Fruit fly (Drosophila melanogaster) whole organism, embryonic: Measurements from ENCODE around the gene Pax.

Experiments
- ATbp ChIP-seq: fragments of 200-800 bp; sonication (Bioruptor generic); optimal IDR thresholded peaks from 2 replicates; lab custom pipeline; 2017; ENCODE audit warnings: missing biosample characterization, mild to moderate bottlenecking, missing genetic modification characterization, missing genetic modification reagents
- Antp ChIP-seq: fragments of 200-800 bp; sonication (Bioruptor generic); optimal IDR thresholded peaks from 3 replicates; lab custom pipeline; 2016; ENCODE audit warnings: missing biosample characterization, missing genetic modification characterization
- B-H2 ChIP-seq: fragments of 200-800 bp; sonication (Bioruptor generic); optimal IDR thresholded peaks from 2 replicates; lab custom pipeline; 2018; ENCODE audit warnings: missing biosample characterization, mild to moderate bottlenecking, missing genetic modification characterization
- CG11398 ChIP-seq: fragments of 200-800 bp; sonication (Bioruptor generic); optimal IDR thresholded peaks from 2 replicates; lab custom pipeline; 2016; ENCODE audit warnings: missing biosample characterization, missing genetic modification characterization
- CG11560 ChIP-seq: fragments of 200-800 bp; sonication (Bioruptor generic); IDR thresholded peaks from 3 replicates; pipeline ENCODE4 v1.3.6; 2022; ENCODE audit warnings: missing biosample characterization, missing genetic modification characterization
- CG13287 ChIP-seq: fragments of 200-800 bp; sonication (Bioruptor generic); IDR thresholded peaks from 2 replicates; pipeline ENCODE4 v1.3.6; 2022; ENCODE audit warnings: missing biosample characterization, missing genetic modification characterization; ENCODE audit not compliant: partially characterized antibody
- CG14965 ChIP-seq: fragments of 200-800 bp; sonication (Bioruptor generic); optimal IDR thresholded peaks from 2 replicates; lab custom pipeline; 2016; ENCODE audit warnings: missing biosample characterization, missing genetic modification characterization, borderline replicate concordance
- CG1529 ChIP-seq: fragments of 200-800 bp; sonication (Bioruptor generic); optimal IDR thresholded peaks from 3 replicates; lab custom pipeline; 2018; ENCODE audit warnings: missing biosample characterization, missing genetic modification characterization
- CG18619 ChIP-seq: fragments of 200-800 bp; sonication (Bioruptor generic); optimal IDR thresholded peaks from 3 replicates; lab custom pipeline; 2017; ENCODE audit warnings: missing biosample characterization, mild to moderate bottlenecking, missing genetic modification characterization
- CG2712 ChIP-seq: fragments of 200-800 bp; optimal IDR thresholded peaks from 3 replicates; lab custom pipeline; 2019; ENCODE audit warnings: missing biosample characterization, mild to moderate bottlenecking, missing genetic modification characterization, moderate library complexity
- CG30403 ChIP-seq: fragments of 200-800 bp; sonication (Bioruptor generic); optimal IDR thresholded peaks from 3 replicates; lab custom pipeline; 2016; ENCODE audit warnings: missing biosample characterization, missing genetic modification characterization
- CG31365 ChIP-seq: fragments of 200-800 bp; sonication (Bioruptor generic); optimal IDR thresholded peaks from 2 replicates; lab custom pipeline; 2018; ENCODE audit warnings: missing biosample characterization, mild to moderate bottlenecking, missing genetic modification characterization
- CG31441 ChIP-seq: fragments of 200-800 bp; sonication (Bioruptor generic); IDR thresholded peaks from 2 replicates; pipeline ENCODE4 v1.3.6; 2022; ENCODE audit warnings: missing biosample characterization, missing genetic modification characterization
- CG34376 ChIP-seq: fragments of 200-800 bp; sonication (Bioruptor generic); optimal IDR thresholded peaks from 2 replicates; lab custom pipeline; 2018; ENCODE audit warnings: missing biosample characterization, mild to moderate bottlenecking, missing genetic modification characterization
- CG34422 ChIP-seq: fragments of 200-800 bp; sonication (Bioruptor generic); IDR thresholded peaks from 3 replicates; pipeline ENCODE4 v1.3.6; 2022; ENCODE audit warnings: missing biosample characterization, missing genetic modification characterization
- CG4360 ChIP-seq: fragments of 200-800 bp; sonication (Bioruptor generic); IDR thresholded peaks from 2 replicates; pipeline ENCODE4 v1.3.6; 2022; ENCODE audit warnings: missing biosample characterization, missing genetic modification characterization
- CG4854 ChIP-seq: fragments of 200-800 bp; sonication (Bioruptor generic); optimal IDR thresholded peaks from 2 replicates; lab custom pipeline; 2016; ENCODE audit warnings: missing biosample characterization, missing genetic modification characterization, inconsistent platforms
- CG5953 ChIP-seq: fragments of 200-800 bp; sonication (Bioruptor generic); IDR thresholded peaks from 2 replicates; pipeline ENCODE4 v1.3.6; 2022; ENCODE audit warnings: missing biosample characterization, missing genetic modification characterization
- CG6654 ChIP-seq: fragments of 200-800 bp; sonication (Bioruptor generic); optimal IDR thresholded peaks from 2 replicates; lab custom pipeline; 2017; ENCODE audit warnings: missing biosample characterization, mild to moderate bottlenecking, missing genetic modification characterization
- CG7839 ChIP-seq: fragments of 200-800 bp; sonication (Bioruptor generic); optimal IDR thresholded peaks from 3 replicates; lab custom pipeline; 2018; ENCODE audit warnings: missing biosample characterization, mild to moderate bottlenecking, missing genetic modification characterization, moderate library complexity
- CG7928 ChIP-seq: fragments of 200-800 bp; sonication (Bioruptor generic); optimal IDR thresholded peaks from 2 replicates; lab custom pipeline; 2017; ENCODE audit warnings: missing biosample characterization, mild to moderate bottlenecking, missing genetic modification characterization
- CG9876 ChIP-seq: fragments of 200-800 bp; sonication (Bioruptor generic); optimal IDR thresholded peaks from 2 replicates; lab custom pipeline; 2016; ENCODE audit warnings: missing biosample characterization, missing genetic modification characterization
- CrebB ChIP-seq: fragments of 200-800 bp; sonication (Bioruptor generic); optimal IDR thresholded peaks from 3 replicates; lab custom pipeline; 2018; ENCODE audit warnings: missing biosample characterization, mild to moderate bottlenecking, missing genetic modification characterization
- Dip3 ChIP-seq: fragments of 200-800 bp; sonication (Bioruptor generic); optimal IDR thresholded peaks from 3 replicates; lab custom pipeline; 2016; ENCODE audit warnings: missing biosample characterization, missing genetic modification characterization
- E2f1 ChIP-seq: fragments of 200-800 bp; sonication (Bioruptor generic); IDR thresholded peaks from 2 replicates; pipeline ENCODE4 v1.3.6; 2022; ENCODE audit warnings: missing biosample characterization, missing genetic modification characterization
- Ets97D ChIP-seq: fragments of 200-800 bp; sonication (Bioruptor generic); optimal IDR thresholded peaks from 3 replicates; lab custom pipeline; 2016; ENCODE audit warnings: missing biosample characterization, missing genetic modification characterization
- Gug ChIP-seq: fragments of 200-800 bp; sonication (Bioruptor generic); IDR thresholded peaks from 4 replicates; pipeline ENCODE4 v1.3.6; 2022; ENCODE audit warnings: missing biosample characterization, missing genetic modification characterization
- HLH3B ChIP-seq: fragments of 200-800 bp; sonication (Bioruptor generic); IDR thresholded peaks from 2 replicates; pipeline ENCODE4 v1.3.6; 2022; ENCODE audit warnings: missing biosample characterization, missing genetic modification characterization
- MTF-1 ChIP-seq: fragments of 200-800 bp; sonication (Bioruptor generic); optimal IDR thresholded peaks from 2 replicates; lab custom pipeline; 2018; ENCODE audit warnings: missing biosample characterization, mild to moderate bottlenecking, missing genetic modification characterization, borderline replicate concordance
- Meics ChIP-seq: fragments of 200-800 bp; sonication (Bioruptor generic); optimal IDR thresholded peaks from 2 replicates; lab custom pipeline; 2017; ENCODE audit warnings: missing biosample characterization, mild to moderate bottlenecking, missing genetic modification characterization
- Mrtf ChIP-seq: fragments of 200-800 bp; sonication (Bioruptor generic); IDR thresholded peaks from 3 replicates; pipeline ENCODE4 v1.3.6; 2022; ENCODE audit warnings: missing biosample characterization, missing genetic modification characterization
- NK7.1 ChIP-seq: fragments of 200-800 bp; sonication (Bioruptor generic); optimal IDR thresholded peaks from 3 replicates; lab custom pipeline; 2016; ENCODE audit warnings: missing biosample characterization, missing genetic modification characterization
- Oaz ChIP-seq: fragments of 200-800 bp; sonication (Bioruptor generic); IDR thresholded peaks from 2 replicates; pipeline ENCODE4 v1.3.6; 2022; ENCODE audit warnings: missing biosample characterization, missing genetic modification characterization
- Optix ChIP-seq: fragments of 200-800 bp; sonication (Bioruptor generic); IDR thresholded peaks from 3 replicates; pipeline ENCODE4 v1.3.6; 2022; ENCODE audit warnings: missing biosample characterization, missing genetic modification characterization
- PHDP ChIP-seq: fragments of 200-800 bp; sonication (Bioruptor generic); optimal IDR thresholded peaks from 3 replicates; lab custom pipeline; 2018; ENCODE audit warnings: missing biosample characterization, mild to moderate bottlenecking, missing genetic modification characterization, moderate library complexity
- Side ChIP-seq: fragments of 200-800 bp; sonication (Bioruptor generic); optimal IDR thresholded peaks from 2 replicates; lab custom pipeline; 2016; ENCODE audit warnings: missing biosample characterization, missing genetic modification characterization
- Sin3A ChIP-seq: fragments of >200 bp; optimal IDR thresholded peaks from 2 replicates; lab custom pipeline; 2018
- Stat92E ChIP-seq, 3 experiments: fragments of >200 bp in 2 of 3; fragments of 200-800 bp in 1 of 3; sonication (Bioruptor generic) in 1 of 3; optimal IDR thresholded peaks; 2 replicates each; lab custom pipeline; 2017 to 2019; ENCODE audit warnings: missing biosample characterization in 3 of 3, missing genetic modification characterization in 3 of 3, mild to moderate bottlenecking in 1 of 3, moderate library complexity in 1 of 3
- Taf1 ChIP-seq: fragments of 200-800 bp; sonication (Bioruptor generic); IDR thresholded peaks from 2 replicates; pipeline ENCODE4 v1.3.6; 2022; ENCODE audit warnings: missing biosample characterization, missing genetic modification characterization
- btn ChIP-seq: fragments of 200-800 bp; sonication (Bioruptor generic); optimal IDR thresholded peaks from 2 replicates; lab custom pipeline; 2016; ENCODE audit warnings: missing biosample characterization, missing genetic modification characterization
- gcm ChIP-seq: fragments of 200-800 bp; sonication (Bioruptor generic); optimal IDR thresholded peaks from 2 replicates; lab custom pipeline; 2019; ENCODE audit warnings: missing biosample characterization, mild to moderate bottlenecking, missing genetic modification characterization, moderate library complexity
- klu ChIP-seq: fragments of 200-800 bp; sonication (Bioruptor generic); IDR thresholded peaks from 2 replicates; pipeline ENCODE4 v1.3.6; 2022; ENCODE audit warnings: missing biosample characterization, missing genetic modification characterization
- lov ChIP-seq, 2 experiments: fragments of 200-800 bp in 1 of 2; fragments of >200 bp in 1 of 2; sonication (Bioruptor generic) in 1 of 2; IDR thresholded peaks in 1 of 2; optimal IDR thresholded peaks in 1 of 2; 2 replicates in 1 of 2; 3 replicates in 1 of 2; pipeline versions ENCODE4 v1.3.6 to Lab custom; 2017 to 2022; ENCODE audit warnings: missing biosample characterization in 1 of 2, missing genetic modification characterization in 1 of 2
- pnt ChIP-seq: fragments of 200-800 bp; sonication (Bioruptor generic); optimal IDR thresholded peaks from 3 replicates; lab custom pipeline; 2016; ENCODE audit warnings: missing biosample characterization, missing genetic modification characterization
- so ChIP-seq: fragments of 200-800 bp; sonication (Bioruptor generic); IDR thresholded peaks from 3 replicates; pipeline ENCODE4 v1.3.6; 2022; ENCODE audit warnings: missing biosample characterization, missing genetic modification characterization
- sqz ChIP-seq: fragments of 200-800 bp; sonication (Bioruptor generic); optimal IDR thresholded peaks from 3 replicates; lab custom pipeline; 2018; ENCODE audit warnings: missing biosample characterization, mild to moderate bottlenecking, missing genetic modification characterization
- ssp ChIP-seq: fragments of 200-800 bp; sonication (Bioruptor generic); IDR thresholded peaks from 2 replicates; pipeline ENCODE4 v1.3.6; 2022; ENCODE audit warnings: missing biosample characterization, missing genetic modification characterization
- zen ChIP-seq: fragments of 200-800 bp; sonication (Bioruptor generic); optimal IDR thresholded peaks from 3 replicates; lab custom pipeline; 2018; ENCODE audit warnings: missing biosample characterization, mild to moderate bottlenecking, missing genetic modification characterization, moderate library complexity

Gene Pax

dm6 chr2L:19439598-19440230 lies 13.3 kb upstream of the Pax start (continued):
- TF ChIP-seq CG13287 (GFP tag; lab: Robert Waterston, UW) (no peak), CG7839 (peak; percentile 83), E2f1 (GFP tag; lab: Robert Waterston, UW) (peak; percentile 27; the same call in 1 of the 2 replicates), CG5953 (0 out of 2 replicates have a peak, but pooled peaks have one; percentile 45), CrebB (tag; lab: Kevin White, UChicago) (peak; percentile 63), CG31365 (tag; lab: Kevin White, UChicago) (peak; percentile 63), CG34422 (GFP tag; lab: Robert Waterston, UW) (peak; percentile 86), Sin3A (no peak), MTF-1 (GFP tag; lab: Kevin White, UChicago) (peak; percentile 27), ATbp (GFP tag; lab: Kevin White, UChicago) (peak; percentile 76), Mrtf (GFP tag; lab: Robert Waterston, UW) (peak; percentile 61; the same call in 2 of the 3 replicates), Meics (GFP tag; lab: Kevin White, UChicago) (peak; percentile 81), so (GFP tag; lab: Robert Waterston, UW) (peak; percentile 76), pnt (GFP tag; lab: Kevin White, UChicago) (peak; percentile 86), Oaz (0 out of 2 replicates have a peak, but pooled peaks have one; percentile 34), CG1529 (GFP tag; lab: Kevin White, UChicago) (peak; percentile 47), CG6654 (GFP tag; lab: Kevin White, UChicago) (peak; percentile 36), CG9876 (GFP tag; lab: Kevin White, UChicago) (peak; percentile 59), CG11560 (tag; lab: Robert Waterston, UW) (no peak; the same call in 2 of the 3 replicates), ssp (GFP tag; lab: Robert Waterston, UW) (peak; percentile 50; the same call in 1 of the 2 replicates), Taf1 (peak; percentile 30; the same call in 1 of the 2 replicates), CG4360 (GFP tag; lab: Robert Waterston, UW) (no peak), btn (GFP tag; lab: Kevin White, UChicago) (peak; percentile 52), klu (GFP tag; lab: Robert Waterston, UW) (peak; percentile 32; the same call in 1 of the 2 replicates), PHDP (tag; lab: Kevin White, UChicago) (peak; percentile 81), B-H2 (GFP tag; lab: Kevin White, UChicago) (peak; percentile 78), Side (GFP tag; lab: Kevin White, UChicago) (peak; percentile 64), CG18619 (peak; percentile 81), gcm (GFP tag; lab: Kevin White, UChicago) (peak; percentile 70), Antp (GFP tag; lab: Kevin White, UChicago) (peak; percentile 77), zen (tag; lab: Kevin White, UChicago) (no peak), Dip3 (GFP tag; lab: Kevin White, UChicago) (peak; percentile 49), CG7928 (GFP tag; lab: Kevin White, UChicago) (peak; percentile 24), HLH3B (GFP tag; lab: Robert Waterston, UW) (peak; percentile 91), sqz (peak; percentile 18), CG2712 (peak; percentile 75), Ets97D (GFP tag; lab: Kevin White, UChicago) (peak; percentile 8), CG4854 (GFP tag; lab: Kevin White, UChicago) (peak; percentile 27), CG11398 (GFP tag; lab: Kevin White, UChicago) (peak; percentile 71), CG31441 (GFP tag; lab: Robert Waterston, UW) (peak; percentile 61), lov (optimal IDR thresholded peaks at IDR 0.05; lab: Kevin White, UChicago) (no peak), lov (GFP tag; IDR thresholded peaks at IDR 0.05; lab: Robert Waterston, UW) (peak; percentile 33; the same call in 1 of the 3 replicates), Gug (GFP tag; lab: Robert Waterston, UW) (0 out of 4 replicates have a peak, but pooled peaks have one; percentile 23), CG30403 (GFP tag; lab: Kevin White, UChicago) (peak; percentile 91), Optix (GFP tag; lab: Robert Waterston, UW) (peak; percentile 78), NK7.1 (GFP tag; lab: Kevin White, UChicago) (peak; percentile 66), Stat92E (GFP tag; optimal IDR thresholded peaks at IDR 0.05; lab: Kevin White, UChicago) (peak in 1 of 3 experiments; percentile 8), CG34376 (no peak), CG14965 (GFP tag; lab: Kevin White, UChicago) (no peak)
